Worm (Caenorhabditis elegans): Measurements from ENCODE around the gene pno-1.

pno-1 gene

ce11 chrII:9773892-9774581, 31.4 kb upstream of the pno-1 start, which contains the start of gene ZK1321.4:
ZK1321.4 (minus strand) TSS chrII:9773942.
- TF ChIP-seq tab-1 (GFP tag; IDR thresholded peaks at IDR 0.05) (no peak), flt-1 (GFP tag; IDR thresholded peaks at IDR 0.05) (no peak), ref-1 (GFP tag; conservative IDR thresholded peaks at IDR 0.05) (no peak), ztf-29 (GFP tag; IDR thresholded peaks at IDR 0.05) (no peak), med-1 (GFP tag; optimal IDR thresholded peaks at IDR 0.05; ENCODE audit: insufficient read depth) (no peak), T22C8.4 (GFP tag; IDR thresholded peaks at IDR 0.05) (no peak), cog-1 (tag; optimal IDR thresholded peaks at IDR 0.05) (no peak), ztf-23 (GFP tag; IDR thresholded peaks at IDR 0.05) (no peak), klf-2 (GFP tag; conservative IDR thresholded peaks at IDR 0.05) (no peak)

ce11 chrII:9769797-9770520, 27.3 kb upstream of the pno-1 start, which contains the start of gene aqp-10:
aqp-10 (minus strand) TSS chrII:9769847.
- TF ChIP-seq med-1 (GFP tag; optimal IDR thresholded peaks at IDR 0.05; ENCODE audit: insufficient read depth): no peak
- no peak for TF ChIP-seq ref-1 (GFP tag; conservative IDR thresholded peaks at IDR 0.05)
- TF ChIP-seq klf-2 (GFP tag; conservative IDR thresholded peaks at IDR 0.05): no peak
- TF ChIP-seq ztf-29 (GFP tag; IDR thresholded peaks at IDR 0.05): no peak
- no peak for TF ChIP-seq tab-1 (GFP tag; IDR thresholded peaks at IDR 0.05)
- no peak for TF ChIP-seq cog-1 (tag; optimal IDR thresholded peaks at IDR 0.05)
- no peak for TF ChIP-seq T22C8.4 (GFP tag; IDR thresholded peaks at IDR 0.05)
- no peak for TF ChIP-seq ztf-23 (GFP tag; IDR thresholded peaks at IDR 0.05)
- TF ChIP-seq flt-1 (GFP tag; IDR thresholded peaks at IDR 0.05): no peak

ce11 chrII:9764696-9765095, 22.0 kb upstream of the pno-1 start:
- TF ChIP-seq ztf-23 (GFP tag; IDR thresholded peaks at IDR 0.05) (no peak), med-1 (GFP tag; optimal IDR thresholded peaks at IDR 0.05; ENCODE audit: insufficient read depth) (no peak), ztf-29 (GFP tag; IDR thresholded peaks at IDR 0.05) (no peak), flt-1 (GFP tag; IDR thresholded peaks at IDR 0.05) (no peak)

- TF ChIP-seq tab-1 (GFP tag; IDR thresholded peaks at IDR 0.05) (no peak), ztf-29 (GFP tag; IDR thresholded peaks at IDR 0.05) (no peak), ref-1 (GFP tag; conservative IDR thresholded peaks at IDR 0.05) (no peak), ztf-23 (GFP tag; IDR thresholded peaks at IDR 0.05) (no peak), klf-2 (GFP tag; conservative IDR thresholded peaks at IDR 0.05) (no peak), T22C8.4 (GFP tag; IDR thresholded peaks at IDR 0.05) (no peak), cog-1 (tag; optimal IDR thresholded peaks at IDR 0.05) (no peak), med-1 (GFP tag; optimal IDR thresholded peaks at IDR 0.05; ENCODE audit: insufficient read depth) (no peak), flt-1 (GFP tag; IDR thresholded peaks at IDR 0.05) (no peak)
Observed at ce11 chrII:9759382-9759781, 16.7 kb upstream of the pno-1 start.

ce11 chrII:9757651-9758282, 15.1 kb upstream of the pno-1 start, which contains the start of gene shk-1:
shk-1 (plus strand) TSS chrII:9758232.
- TF ChIP-seq tab-1 (GFP tag; IDR thresholded peaks at IDR 0.05) (no peak), med-1 (GFP tag; optimal IDR thresholded peaks at IDR 0.05; ENCODE audit: insufficient read depth) (no peak), flt-1 (GFP tag; IDR thresholded peaks at IDR 0.05) (no peak), ztf-29 (GFP tag; IDR thresholded peaks at IDR 0.05) (no peak), ztf-23 (GFP tag; IDR thresholded peaks at IDR 0.05) (no peak), T22C8.4 (GFP tag; IDR thresholded peaks at IDR 0.05) (no peak), cog-1 (tag; optimal IDR thresholded peaks at IDR 0.05) (no peak), klf-2 (GFP tag; conservative IDR thresholded peaks at IDR 0.05) (no peak), ref-1 (GFP tag; conservative IDR thresholded peaks at IDR 0.05) (no peak)

ce11 chrII:9755425-9755824, 12.7 kb upstream of the pno-1 start:
- TF ChIP-seq cog-1 (tag; optimal IDR thresholded peaks at IDR 0.05) (no peak), flt-1 (GFP tag; IDR thresholded peaks at IDR 0.05) (no peak), tab-1 (GFP tag; IDR thresholded peaks at IDR 0.05) (no peak), T22C8.4 (GFP tag; IDR thresholded peaks at IDR 0.05) (no peak), ztf-23 (GFP tag; IDR thresholded peaks at IDR 0.05) (no peak), ztf-29 (GFP tag; IDR thresholded peaks at IDR 0.05) (no peak), ref-1 (GFP tag; conservative IDR thresholded peaks at IDR 0.05) (no peak), klf-2 (GFP tag; conservative IDR thresholded peaks at IDR 0.05) (no peak), med-1 (GFP tag; optimal IDR thresholded peaks at IDR 0.05; ENCODE audit: insufficient read depth) (no peak)

ce11 chrII:9753730-9754129, 11.0 kb upstream of the pno-1 start, which contains the start of gene ZK1321.1:
ZK1321.1 (plus strand) TSS chrII:9754030.
- TF ChIP-seq tab-1 (GFP tag; IDR thresholded peaks at IDR 0.05): no peak
- no peak for TF ChIP-seq med-1 (GFP tag; optimal IDR thresholded peaks at IDR 0.05; ENCODE audit: insufficient read depth)
- no peak for TF ChIP-seq ref-1 (GFP tag; conservative IDR thresholded peaks at IDR 0.05)
- no peak for TF ChIP-seq T22C8.4 (GFP tag; IDR thresholded peaks at IDR 0.05)
- TF ChIP-seq ztf-29 (GFP tag; IDR thresholded peaks at IDR 0.05): no peak
- TF ChIP-seq flt-1 (GFP tag; IDR thresholded peaks at IDR 0.05): no peak
- no peak for TF ChIP-seq klf-2 (GFP tag; conservative IDR thresholded peaks at IDR 0.05)
- no peak for TF ChIP-seq cog-1 (tag; optimal IDR thresholded peaks at IDR 0.05)
- no peak for TF ChIP-seq ztf-23 (GFP tag; IDR thresholded peaks at IDR 0.05)

ce11 chrII:9753056-9753455, 10.4 kb upstream of the pno-1 start, which contains the start of gene Y53C12B.7:
Y53C12B.7 (minus strand) TSS chrII:9753218.
- TF ChIP-seq ref-1 (GFP tag; conservative IDR thresholded peaks at IDR 0.05) (no peak), flt-1 (GFP tag; IDR thresholded peaks at IDR 0.05) (no peak), tab-1 (GFP tag; IDR thresholded peaks at IDR 0.05) (no peak), T22C8.4 (GFP tag; IDR thresholded peaks at IDR 0.05) (no peak), ztf-23 (GFP tag; IDR thresholded peaks at IDR 0.05) (no peak)

ce11 chrII:9752278-9752677, 9.6 kb upstream of the pno-1 start:
- TF ChIP-seq flt-1 (GFP tag; IDR thresholded peaks at IDR 0.05): no peak
- no peak for TF ChIP-seq med-1 (GFP tag; optimal IDR thresholded peaks at IDR 0.05; ENCODE audit: insufficient read depth)
- TF ChIP-seq tab-1 (GFP tag; IDR thresholded peaks at IDR 0.05): no peak
- no peak for TF ChIP-seq cog-1 (tag; optimal IDR thresholded peaks at IDR 0.05)
- TF ChIP-seq T22C8.4 (GFP tag; IDR thresholded peaks at IDR 0.05): no peak
